Fruit fly (Drosophila melanogaster) whole organism, embryonic: ENCODE results near the gene tj.

Experiments used
- Adf1 ChIP-seq: fragments of 200-800 bp; sonication (Bioruptor generic); IDR thresholded peaks from 2 replicates; pipeline ENCODE4 v1.3.6; 2022; ENCODE audit warnings: missing biosample characterization, missing genetic modification characterization
- CG10147 ChIP-seq: fragments of 200-800 bp; sonication (Bioruptor generic); optimal IDR thresholded peaks from 2 replicates; lab custom pipeline; 2019; ENCODE audit warnings: missing biosample characterization, mild to moderate bottlenecking, missing genetic modification characterization, moderate library complexity
- CG10274 ChIP-seq: fragments of 200-800 bp; sonication (Bioruptor generic); optimal IDR thresholded peaks from 3 replicates; lab custom pipeline; 2017; ENCODE audit warnings: missing biosample characterization, mild to moderate bottlenecking, missing genetic modification characterization
- CG10959 ChIP-seq: fragments of 200-800 bp; sonication (Bioruptor generic); IDR thresholded peaks from 2 replicates; pipeline ENCODE4 v1.3.6; 2022; ENCODE audit warnings: missing biosample characterization, missing genetic modification characterization
- CG11456 ChIP-seq: fragments of 200-800 bp; sonication (Bioruptor generic); IDR thresholded peaks from 3 replicates; pipeline ENCODE4 v1.3.6; 2022; ENCODE audit warnings: missing biosample characterization, missing genetic modification characterization
- CG12104 ChIP-seq: fragments of 200-800 bp; sonication (Bioruptor generic); optimal IDR thresholded peaks from 3 replicates; lab custom pipeline; 2016; ENCODE audit warnings: missing biosample characterization, missing genetic modification characterization
- CG13624 ChIP-seq: fragments of 200-800 bp; sonication (Bioruptor generic); optimal IDR thresholded peaks from 2 replicates; lab custom pipeline; 2016; ENCODE audit warnings: missing biosample characterization, missing genetic modification characterization
- CG15011 ChIP-seq: fragments of 200-800 bp; sonication (Bioruptor generic); optimal IDR thresholded peaks from 3 replicates; lab custom pipeline; 2018; ENCODE audit warnings: missing biosample characterization, mild to moderate bottlenecking, missing genetic modification characterization
- CG15269 ChIP-seq: fragments of 200-800 bp; sonication (Bioruptor generic); optimal IDR thresholded peaks from 2 replicates; lab custom pipeline; 2018; ENCODE audit warnings: missing biosample characterization, mild to moderate bottlenecking, missing genetic modification characterization, moderate library complexity
- CG15514 ChIP-seq: fragments of 200-800 bp; sonication (Bioruptor generic); optimal IDR thresholded peaks from 3 replicates; lab custom pipeline; 2017; ENCODE audit warnings: missing biosample characterization, missing genetic modification characterization, mild to moderate bottlenecking, moderate library complexity, missing genetic modification reagents
- CG1602 ChIP-seq: fragments of 200-800 bp; sonication (Bioruptor generic); optimal IDR thresholded peaks from 3 replicates; lab custom pipeline; 2016; ENCODE audit warnings: missing biosample characterization, missing genetic modification characterization
- CG16813 ChIP-seq: fragments of 200-800 bp; sonication (Bioruptor generic); IDR thresholded peaks from 3 replicates; pipeline ENCODE4 v1.3.6; 2022; ENCODE audit warnings: missing biosample characterization, missing genetic modification characterization; ENCODE audit not compliant: partially characterized antibody
- CG16863 ChIP-seq: fragments of 200-800 bp; sonication (Bioruptor generic); optimal IDR thresholded peaks from 3 replicates; lab custom pipeline; 2016; ENCODE audit warnings: missing biosample characterization, missing genetic modification characterization
- CG31441 ChIP-seq: fragments of 200-800 bp; sonication (Bioruptor generic); IDR thresholded peaks from 2 replicates; pipeline ENCODE4 v1.3.6; 2022; ENCODE audit warnings: missing biosample characterization, missing genetic modification characterization
- CG32767 ChIP-seq: fragments of 200-800 bp; sonication (Bioruptor generic); IDR thresholded peaks from 2 replicates; pipeline ENCODE4 v1.3.6; 2022; ENCODE audit warnings: missing biosample characterization, missing genetic modification characterization
- CG3995 ChIP-seq: fragments of 200-800 bp; sonication (Bioruptor generic); optimal IDR thresholded peaks from 3 replicates; lab custom pipeline; 2016; ENCODE audit warnings: missing biosample characterization, missing genetic modification characterization
- CG6272 ChIP-seq: fragments of 200-800 bp; sonication (Bioruptor generic); IDR thresholded peaks from 2 replicates; pipeline ENCODE4 v1.3.6; 2022; ENCODE audit warnings: missing biosample characterization, missing genetic modification characterization
- CG6683 ChIP-seq: fragments of 200-800 bp; sonication (Bioruptor generic); optimal IDR thresholded peaks from 2 replicates; lab custom pipeline; 2017; ENCODE audit warnings: missing biosample characterization, mild to moderate bottlenecking, missing genetic modification characterization, missing genetic modification reagents
- CG7963 ChIP-seq: fragments of 200-800 bp; sonication (Bioruptor generic); IDR thresholded peaks from 3 replicates; pipeline ENCODE4 v1.3.6; 2022; ENCODE audit warnings: missing biosample characterization, missing genetic modification characterization; ENCODE audit not compliant: partially characterized antibody
- Dref ChIP-seq: fragments of 200-800 bp; sonication (Bioruptor generic); IDR thresholded peaks from 2 replicates; pipeline ENCODE4 v1.3.6; 2022; ENCODE audit warnings: missing biosample characterization, missing genetic modification characterization
- Elba2 ChIP-seq: fragments of 200-800 bp; sonication (Bioruptor generic); optimal IDR thresholded peaks from 3 replicates; lab custom pipeline; 2016; ENCODE audit warnings: missing biosample characterization, missing genetic modification characterization
- Ets97D ChIP-seq: fragments of 200-800 bp; sonication (Bioruptor generic); optimal IDR thresholded peaks from 3 replicates; lab custom pipeline; 2016; ENCODE audit warnings: missing biosample characterization, missing genetic modification characterization
- HLH3B ChIP-seq: fragments of 200-800 bp; sonication (Bioruptor generic); IDR thresholded peaks from 2 replicates; pipeline ENCODE4 v1.3.6; 2022; ENCODE audit warnings: missing biosample characterization, missing genetic modification characterization
- HmgZ ChIP-seq: fragments of 200-800 bp; sonication (Bioruptor generic); optimal IDR thresholded peaks from 2 replicates; lab custom pipeline; 2018; ENCODE audit warnings: missing biosample characterization, mild to moderate bottlenecking, missing genetic modification characterization
- Hmx ChIP-seq: fragments of 200-800 bp; sonication (Bioruptor generic); optimal IDR thresholded peaks from 2 replicates; lab custom pipeline; 2016; ENCODE audit warnings: missing biosample characterization, missing genetic modification characterization
- Hr78 ChIP-seq, 2 experiments: fragments of 200-800 bp in 1 of 2; fragments of >200 bp in 1 of 2; sonication (Bioruptor generic) in 1 of 2; optimal IDR thresholded peaks; 2 replicates each; lab custom pipeline; 2017 to 2019; ENCODE audit warnings: missing biosample characterization in 2 of 2, missing genetic modification characterization in 2 of 2, mild to moderate bottlenecking in 1 of 2, moderate library complexity in 1 of 2
- Lpt ChIP-seq: fragments of >200 bp; optimal IDR thresholded peaks from 2 replicates; lab custom pipeline; 2018; ENCODE audit warnings: missing biosample characterization, missing genetic modification characterization
- Med ChIP-seq: fragments of 200-800 bp; sonication (Bioruptor generic); peaks from one replicate; lab custom pipeline; 2016; ENCODE audit warnings: missing biosample characterization, missing genetic modification characterization, mild to moderate bottlenecking, inconsistent platforms, moderate library complexity
- NC2β ChIP-seq: fragments of 200-800 bp; sonication (Bioruptor generic); optimal IDR thresholded peaks from 2 replicates; lab custom pipeline; 2016; ENCODE audit warnings: missing biosample characterization, missing genetic modification characterization
- amos ChIP-seq: fragments of 200-800 bp; sonication (Bioruptor generic); IDR thresholded peaks from 2 replicates; pipeline ENCODE4 v1.3.6; 2022; ENCODE audit warnings: missing biosample characterization, missing genetic modification characterization; ENCODE audit not compliant: partially characterized antibody
- ara ChIP-seq: fragments of 200-800 bp; sonication (Bioruptor generic); IDR thresholded peaks from 2 replicates; pipeline ENCODE4 v1.3.6; 2022; ENCODE audit warnings: missing biosample characterization, missing genetic modification characterization
- bbx ChIP-seq: fragments of 200-800 bp; sonication (Bioruptor generic); IDR thresholded peaks from 2 replicates; pipeline ENCODE4 v1.3.6; 2022; ENCODE audit warnings: missing biosample characterization, missing genetic modification characterization; ENCODE audit not compliant: partially characterized antibody
- btn ChIP-seq: fragments of 200-800 bp; sonication (Bioruptor generic); optimal IDR thresholded peaks from 2 replicates; lab custom pipeline; 2016; ENCODE audit warnings: missing biosample characterization, missing genetic modification characterization
- cad ChIP-seq: fragments of >200 bp; optimal IDR thresholded peaks from 2 replicates; lab custom pipeline; 2017; ENCODE audit warnings: missing biosample characterization, missing genetic modification characterization
- da ChIP-seq: fragments of 200-800 bp; sonication (Bioruptor generic); optimal IDR thresholded peaks from 2 replicates; lab custom pipeline; 2016; ENCODE audit warnings: missing biosample characterization, missing genetic modification characterization
- ems ChIP-seq: fragments of 200-800 bp; sonication (Bioruptor generic); optimal IDR thresholded peaks from 3 replicates; lab custom pipeline; 2016; ENCODE audit warnings: missing biosample characterization, missing genetic modification characterization
- fd3F ChIP-seq: fragments of 200-800 bp; sonication (Bioruptor generic); optimal IDR thresholded peaks from 2 replicates; lab custom pipeline; 2018; ENCODE audit warnings: missing biosample characterization, mild to moderate bottlenecking, missing genetic modification characterization, moderate library complexity
- gsb-n ChIP-seq: fragments of 200-800 bp; sonication (Bioruptor generic); optimal IDR thresholded peaks from 3 replicates; lab custom pipeline; 2018; ENCODE audit warnings: missing biosample characterization, mild to moderate bottlenecking, missing genetic modification characterization
- kah ChIP-seq: fragments of 200-800 bp; sonication (Bioruptor generic); optimal IDR thresholded peaks from 2 replicates; lab custom pipeline; 2018; ENCODE audit warnings: missing biosample characterization, mild to moderate bottlenecking, missing genetic modification characterization
- kay ChIP-seq: fragments of 200-800 bp; sonication (Bioruptor generic); optimal IDR thresholded peaks from 2 replicates; lab custom pipeline; 2016; ENCODE audit warnings: missing biosample characterization, missing genetic modification characterization
- lov ChIP-seq, 2 experiments: fragments of 200-800 bp in 1 of 2; fragments of >200 bp in 1 of 2; sonication (Bioruptor generic) in 1 of 2; IDR thresholded peaks in 1 of 2; optimal IDR thresholded peaks in 1 of 2; 2 replicates in 1 of 2; 3 replicates in 1 of 2; pipeline versions ENCODE4 v1.3.6 to Lab custom; 2017 to 2022; ENCODE audit warnings: missing biosample characterization in 1 of 2, missing genetic modification characterization in 1 of 2
- mam ChIP-seq: fragments of 200-800 bp; sonication (Bioruptor generic); optimal IDR thresholded peaks from 3 replicates; lab custom pipeline; 2016; ENCODE audit warnings: missing biosample characterization, missing genetic modification characterization
- pho ChIP-seq: fragments of 200-800 bp; sonication (Bioruptor generic); optimal IDR thresholded peaks from 2 replicates; lab custom pipeline; 2016; ENCODE audit warnings: missing biosample characterization, missing genetic modification characterization
- ranshi ChIP-seq: fragments of 200-800 bp; sonication (Bioruptor generic); IDR thresholded peaks from 2 replicates; pipeline ENCODE4 v1.3.6; 2022; ENCODE audit warnings: missing biosample characterization, missing genetic modification characterization
- row ChIP-seq: fragments of 200-800 bp; sonication (Bioruptor generic); IDR thresholded peaks from 3 replicates; pipeline ENCODE4 v1.3.6; 2022; ENCODE audit warnings: missing biosample characterization, missing genetic modification characterization
- tin ChIP-seq: fragments of 200-800 bp; sonication (Bioruptor generic); optimal IDR thresholded peaks from 3 replicates; lab custom pipeline; 2016; ENCODE audit warnings: missing biosample characterization, missing genetic modification characterization
- tll ChIP-seq, 2 experiments: fragments of 200-800 bp in 1 of 2; fragments of >200 bp in 1 of 2; sonication (Bioruptor generic) in 1 of 2; optimal IDR thresholded peaks; 2 replicates each; lab custom pipeline; 2017 to 2019; ENCODE audit warnings: missing biosample characterization in 2 of 2, missing genetic modification characterization in 2 of 2, mild to moderate bottlenecking in 1 of 2, moderate library complexity in 1 of 2
- tup ChIP-seq: fragments of 200-800 bp; sonication (Bioruptor generic); optimal IDR thresholded peaks from 2 replicates; lab custom pipeline; 2016; ENCODE audit warnings: missing biosample characterization, mild to moderate bottlenecking, missing genetic modification characterization, moderate library complexity
- vvl ChIP-seq: fragments of 200-800 bp; sonication (Bioruptor generic); IDR thresholded peaks from 2 replicates; pipeline ENCODE4 v1.3.6; 2022; ENCODE audit warnings: missing biosample characterization, missing genetic modification characterization
- zen ChIP-seq: fragments of 200-800 bp; sonication (Bioruptor generic); optimal IDR thresholded peaks from 3 replicates; lab custom pipeline; 2018; ENCODE audit warnings: missing biosample characterization, mild to moderate bottlenecking, missing genetic modification characterization, moderate library complexity
- zen2 ChIP-seq: fragments of 200-800 bp; sonication (Bioruptor generic); IDR thresholded peaks from 3 replicates; pipeline ENCODE4 v1.3.6; 2022; ENCODE audit warnings: missing biosample characterization, missing genetic modification characterization; ENCODE audit not compliant: partially characterized antibody

The tj gene

dm6 chr2L:19497983-19498382 is 33.9 kb downstream of the tj start, which contains the start of gene Top3alpha (continued):
- TF ChIP-seq Adf1 (GFP tag; lab: Robert Waterston, UW): peak; percentile 32; the same call in 1 of the 2 replicates
- TF ChIP-seq Lpt: no peak
- TF ChIP-seq CG15269 (tag; lab: Kevin White, UChicago): no peak
- TF ChIP-seq ara (GFP tag; lab: Robert Waterston, UW): no peak
- peak; percentile 59 for TF ChIP-seq Med (GFP tag; lab: Kevin White, UChicago)
- no peak for TF ChIP-seq CG15011 (GFP tag; lab: Kevin White, UChicago)
- TF ChIP-seq da (GFP tag; lab: Kevin White, UChicago): no peak
- TF ChIP-seq bbx (GFP tag; lab: Robert Waterston, UW): peak; percentile 78; the same call in 1 of the 2 replicates
- TF ChIP-seq Hmx (GFP tag; lab: Kevin White, UChicago): no peak
- TF ChIP-seq Ets97D (GFP tag; lab: Kevin White, UChicago): peak; percentile 36
- TF ChIP-seq ranshi (GFP tag; lab: Robert Waterston, UW): no peak
- TF ChIP-seq CG31441 (GFP tag; lab: Robert Waterston, UW): no peak
- TF ChIP-seq kay: no peak
- no peak for TF ChIP-seq CG6683 (GFP tag; lab: Kevin White, UChicago)
- no peak for TF ChIP-seq mam (GFP tag; lab: Kevin White, UChicago)
- TF ChIP-seq Dref (GFP tag; lab: Robert Waterston, UW): peak; percentile 95
- TF ChIP-seq amos (GFP tag; lab: Robert Waterston, UW): peak; percentile 67; the same call in 1 of the 2 replicates
- no peak for TF ChIP-seq gsb-n (tag; lab: Kevin White, UChicago)
- no peak for TF ChIP-seq tll (GFP tag; optimal IDR thresholded peaks at IDR 0.05; lab: Kevin White, UChicago)
- peak; percentile 30 for TF ChIP-seq CG13624 (GFP tag; lab: Kevin White, UChicago)
- no peak for TF ChIP-seq CG16863 (GFP tag; lab: Kevin White, UChicago)
- TF ChIP-seq ems (GFP tag; lab: Kevin White, UChicago): no peak
- no peak for TF ChIP-seq CG12104
- no peak for TF ChIP-seq CG3995 (GFP tag; lab: Kevin White, UChicago)
- no peak for TF ChIP-seq fd3F
- no peak for TF ChIP-seq lov (optimal IDR thresholded peaks at IDR 0.05; lab: Kevin White, UChicago)
- no peak for TF ChIP-seq lov (GFP tag; IDR thresholded peaks at IDR 0.05; lab: Robert Waterston, UW)
- TF ChIP-seq CG7963: peak; percentile 70
- peak; percentile 49 for TF ChIP-seq HmgZ (tag; lab: Kevin White, UChicago)
- no peak for TF ChIP-seq CG10959 (GFP tag; lab: Robert Waterston, UW)
- TF ChIP-seq CG1602 (GFP tag; lab: Kevin White, UChicago): no peak
- TF ChIP-seq btn (GFP tag; lab: Kevin White, UChicago): no peak
- no peak for TF ChIP-seq CG10274 (GFP tag; lab: Kevin White, UChicago)
- no peak for TF ChIP-seq CG11456 (GFP tag; lab: Robert Waterston, UW)
- TF ChIP-seq CG16813: peak; percentile 64
- TF ChIP-seq zen2: peak; percentile 70
- no peak for TF ChIP-seq Hr78 (GFP tag; optimal IDR thresholded peaks at IDR 0.05; lab: Kevin White, UChicago)
- no peak for TF ChIP-seq CG6272 (GFP tag; lab: Robert Waterston, UW)
- TF ChIP-seq HLH3B: no peak
- TF ChIP-seq tup (GFP tag; lab: Kevin White, UChicago): no peak
- TF ChIP-seq zen (tag; lab: Kevin White, UChicago): no peak
- TF ChIP-seq CG10147: no peak
- no peak for TF ChIP-seq vvl (GFP tag; lab: Robert Waterston, UW)
- TF ChIP-seq cad (GFP tag; lab: Kevin White, UChicago): no peak
- TF ChIP-seq CG32767 (GFP tag; lab: Robert Waterston, UW): no peak
- TF ChIP-seq tin (GFP tag; lab: Kevin White, UChicago): no peak
- no peak for TF ChIP-seq Elba2 (GFP tag; lab: Kevin White, UChicago)
- no peak for TF ChIP-seq row (GFP tag; lab: Robert Waterston, UW)
- TF ChIP-seq NC2β (GFP tag; lab: Kevin White, UChicago): no peak
- TF ChIP-seq pho (GFP tag; lab: Kevin White, UChicago): no peak
- TF ChIP-seq kah (GFP tag; lab: Kevin White, UChicago): no peak
- peak; percentile 58 for TF ChIP-seq CG15514
